Fruit fly (Drosophila melanogaster): ENCODE data around the gene Golgin104.

dm6 chr3L:16400175-16400574 is 48.4 kb upstream of the Golgin104 start, which contains the start of gene CG44836:
- TF ChIP-seq Hr96 (GFP tag; optimal IDR thresholded peaks at IDR 0.05) (no peak), Mnt (GFP tag; optimal IDR thresholded peaks at IDR 0.05) (no peak), cic (GFP tag; optimal IDR thresholded peaks at IDR 0.05) (no peak), Clk (GFP tag; optimal IDR thresholded peaks at IDR 0.05) (no peak), Crg-1 (GFP tag; optimal IDR thresholded peaks at IDR 0.05) (no peak), tj (GFP tag; optimal IDR thresholded peaks at IDR 0.05) (no peak)

Measured in whole organism, adult.